Worm (Caenorhabditis elegans): Measurements from ENCODE around the gene Y69A2AR.12.

Y69A2AR.12 gene

DNA sequence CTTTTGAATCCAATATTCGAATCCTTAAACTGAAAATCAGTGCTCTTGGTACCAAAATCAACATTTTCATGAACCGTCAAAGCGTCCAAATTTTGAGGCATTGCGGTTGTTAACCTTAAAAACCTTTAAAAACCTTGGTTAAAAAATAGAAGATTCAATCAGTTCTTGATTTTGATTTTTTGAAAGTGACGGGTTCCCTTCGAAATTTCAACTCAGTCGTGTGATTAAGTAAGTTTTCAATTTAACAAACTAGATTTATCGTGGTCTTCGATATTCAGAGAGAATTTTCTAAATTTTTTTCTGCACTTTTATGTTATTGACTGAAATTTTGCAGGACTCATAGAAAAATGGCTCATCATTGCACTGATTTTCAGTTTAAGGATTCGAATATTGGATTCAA is at the start of gene Y69A2AR.12, which contains the start of gene Y69A2AR.25:
Gene Y69A2AR.12, plus strand, starts transcription at position 348 of the 400 bp plus-strand sequence.
Gene Y69A2AR.25, minus strand, starts transcription at position 101 of the 400 bp plus-strand sequence.
- TF ChIP-seq ceh-100 (GFP tag; IDR thresholded peaks at IDR 0.05) = no peak
- TF ChIP-seq nfya-2 (GFP tag; IDR thresholded peaks at IDR 0.05) = no peak
- no peak for TF ChIP-seq bed-1 (GFP tag; IDR thresholded peaks at IDR 0.05)
- TF ChIP-seq K11D2.4 (GFP tag; IDR thresholded peaks at IDR 0.05) = no peak
- TF ChIP-seq nfya-1 (tag; optimal IDR thresholded peaks at IDR 0.05; ENCODE audit: borderline replicate concordance, insufficient read depth) = no peak
- TF ChIP-seq attf-3 (GFP tag; conservative IDR thresholded peaks at IDR 0.05) = no peak
- TF ChIP-seq sdz-38 (tag; optimal IDR thresholded peaks at IDR 0.05) = no peak
- TF ChIP-seq rpc-1 (optimal IDR thresholded peaks at IDR 0.05) = no peak
- TF ChIP-seq rpc-1 (tag; optimal IDR thresholded peaks at IDR 0.05) = no peak
- no peak for TF ChIP-seq hlh-12 (tag; optimal IDR thresholded peaks at IDR 0.05)
- no peak for TF ChIP-seq Y95B8A.8 (GFP tag; IDR thresholded peaks at IDR 0.05)
- no peak for TF ChIP-seq F57A8.1 (GFP tag; optimal IDR thresholded peaks at IDR 0.05)
- TF ChIP-seq mes-4 (tag; optimal IDR thresholded peaks at IDR 0.05) = no peak

- TF ChIP-seq madf-8 (GFP tag; conservative IDR thresholded peaks at IDR 0.05) = no peak
- TF ChIP-seq ceh-40 (GFP tag; IDR thresholded peaks at IDR 0.05) = no peak
- TF ChIP-seq snpc-3.4 (tag; optimal IDR thresholded peaks at IDR 0.05) = no peak
- no peak for TF ChIP-seq cebp-1 (GFP tag; IDR thresholded peaks at IDR 0.05)
- no peak for TF ChIP-seq cebp-1 (tag; optimal IDR thresholded peaks at IDR 0.05)
- TF ChIP-seq pbrm-1 (GFP tag; IDR thresholded peaks at IDR 0.05) = no peak
Observed at ce11 chrIV:2526836-2527235, 41.6 kb upstream of the Y69A2AR.12 start.

- TF ChIP-seq lsy-27 (tag; optimal IDR thresholded peaks at IDR 0.05; ENCODE audit: borderline replicate concordance, insufficient read depth) (no peak), xnd-1 (tag; optimal IDR thresholded peaks at IDR 0.05) (no peak), dox-1 (GFP tag; IDR thresholded peaks at IDR 0.05) (no peak), K12H6.12 (tag; optimal IDR thresholded peaks at IDR 0.05) (no peak), attf-5 (GFP tag; optimal IDR thresholded peaks at IDR 0.05) (no peak), ccch-3 (GFP tag; optimal IDR thresholded peaks at IDR 0.05) (no peak), F57A8.1 (GFP tag; optimal IDR thresholded peaks at IDR 0.05) (no peak), bed-1 (GFP tag; IDR thresholded peaks at IDR 0.05) (no peak), repo-1 (tag; optimal IDR thresholded peaks at IDR 0.05) (no peak), Y79H2A.3 (GFP tag; conservative IDR thresholded peaks at IDR 0.05) (no peak), hrde-1 (tag; optimal IDR thresholded peaks at IDR 0.05; ENCODE audit: borderline replicate concordance) (no peak), F39B2.1 (GFP tag; IDR thresholded peaks at IDR 0.05) (no peak), F37B4.10 (GFP tag; IDR thresholded peaks at IDR 0.05) (no peak), aptf-3 (GFP tag; IDR thresholded peaks at IDR 0.05) (no peak), nhr-90 (tag; optimal IDR thresholded peaks at IDR 0.05) (no peak), snpc-4 (GFP tag; optimal IDR thresholded peaks at IDR 0.05) (no peak), snpc-4 (tag; optimal IDR thresholded peaks at IDR 0.05) (no peak), ama-1 (optimal IDR thresholded peaks at IDR 0.05) (no peak), ama-1 (GFP tag; optimal IDR thresholded peaks at IDR 0.05) (no peak), B0336.3 (GFP tag; IDR thresholded peaks at IDR 0.05) (no peak)
Observed at ce11 chrIV:2529281-2529680, 39.1 kb upstream of the Y69A2AR.12 start.

DNA sequence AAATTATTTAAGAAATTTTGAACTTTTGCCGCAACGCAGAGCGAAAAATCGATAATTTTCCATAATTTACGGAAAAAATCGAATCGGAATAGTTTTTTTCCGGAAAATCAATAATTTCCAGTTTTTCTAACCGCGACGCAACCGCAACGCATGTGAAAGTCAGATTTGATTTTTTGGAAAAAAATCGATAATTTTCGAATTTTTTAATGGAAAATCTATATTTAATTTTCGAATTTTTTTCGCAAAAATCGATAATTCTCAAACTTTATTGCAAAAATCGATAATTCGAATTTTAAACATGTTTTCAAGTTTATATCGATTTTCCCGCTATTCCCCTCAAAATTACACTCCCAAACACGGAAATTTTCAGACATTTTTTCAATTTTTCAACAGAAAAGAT is 38.1 kb upstream of the Y69A2AR.12 start:
- no peak for TF ChIP-seq egrh-3 (GFP tag; IDR thresholded peaks at IDR 0.05)
- TF ChIP-seq repo-1 (tag; optimal IDR thresholded peaks at IDR 0.05) = no peak
- no peak for TF ChIP-seq snpc-3.4 (tag; optimal IDR thresholded peaks at IDR 0.05)
- TF ChIP-seq nfya-1 (tag; optimal IDR thresholded peaks at IDR 0.05; ENCODE audit: borderline replicate concordance, insufficient read depth) = no peak
- no peak for TF ChIP-seq F23B12.7 (tag; optimal IDR thresholded peaks at IDR 0.05; ENCODE audit: insufficient read depth)
- no peak for TF ChIP-seq ceh-91 (GFP tag; IDR thresholded peaks at IDR 0.05)
- TF ChIP-seq let-526 (GFP tag; IDR thresholded peaks at IDR 0.05) = no peak
- no peak for TF ChIP-seq lir-1 (GFP tag; conservative IDR thresholded peaks at IDR 0.05)
- TF ChIP-seq zfh-2 (GFP tag; conservative IDR thresholded peaks at IDR 0.05) = no peak
- TF ChIP-seq lin-54 (GFP tag; optimal IDR thresholded peaks at IDR 0.05) = no peak
- TF ChIP-seq ceh-79 (tag; optimal IDR thresholded peaks at IDR 0.05) = no peak
- no peak for TF ChIP-seq ZK185.1 (tag; optimal IDR thresholded peaks at IDR 0.05; ENCODE audit: poor library complexity, severe bottlenecking)
- TF ChIP-seq F52B5.7 (tag; optimal IDR thresholded peaks at IDR 0.05) = no peak
- TF ChIP-seq F57A8.1 (GFP tag; optimal IDR thresholded peaks at IDR 0.05) = no peak
